Worm (Caenorhabditis elegans): ENCODE data around the gene T02D1.8.
A peak's percentile ranks its signal among the peaks of the same experiment; 100 is the strongest.

The T02D1.8 gene

ce11 chrIV:17426970-17427369 is 39.7 kb upstream of the T02D1.8 start:
- TF ChIP-seq Y116A8C.19 (tag; optimal IDR thresholded peaks at IDR 0.05; ENCODE audit: borderline replicate concordance): no peak
- no peak for TF ChIP-seq ets-5 (GFP tag; IDR thresholded peaks at IDR 0.05)
- peak; percentile 37 for TF ChIP-seq nhr-71 (tag; optimal IDR thresholded peaks at IDR 0.05)
- no peak for TF ChIP-seq lin-15B (tag; optimal IDR thresholded peaks at IDR 0.05)
- no peak for TF ChIP-seq aha-1 (tag; optimal IDR thresholded peaks at IDR 0.05)
- TF ChIP-seq lin-14 (GFP tag; optimal IDR thresholded peaks at IDR 0.05): peak; percentile 85
- TF ChIP-seq nhr-47 (tag; optimal IDR thresholded peaks at IDR 0.05): peak; percentile 6
- TF ChIP-seq fkh-10 (GFP tag; optimal IDR thresholded peaks at IDR 0.05): no peak
- TF ChIP-seq sup-37 (GFP tag; optimal IDR thresholded peaks at IDR 0.05): no peak
- no peak for TF ChIP-seq nhr-20 (tag; optimal IDR thresholded peaks at IDR 0.05)
- peak; percentile 9 for TF ChIP-seq zag-1 (tag; optimal IDR thresholded peaks at IDR 0.05)
- no peak for TF ChIP-seq C16A3.4 (tag; optimal IDR thresholded peaks at IDR 0.05)
- TF ChIP-seq dsc-1 (tag; optimal IDR thresholded peaks at IDR 0.05): no peak
- peak; percentile 27; the same call in 1 of the 2 replicates for TF ChIP-seq nhr-19 (GFP tag; conservative IDR thresholded peaks at IDR 0.05)
- TF ChIP-seq ztf-11 (tag; optimal IDR thresholded peaks at IDR 0.05): no peak
- no peak for TF ChIP-seq C34B4.2 (tag; optimal IDR thresholded peaks at IDR 0.05)
- peak; percentile 28 for TF ChIP-seq mep-1 (tag; optimal IDR thresholded peaks at IDR 0.05)
- no peak for TF ChIP-seq C04F5.9 (tag; optimal IDR thresholded peaks at IDR 0.05)
- TF ChIP-seq sptf-1 (tag; optimal IDR thresholded peaks at IDR 0.05): no peak
- no peak for TF ChIP-seq egl-13 (tag; optimal IDR thresholded peaks at IDR 0.05)
- TF ChIP-seq ceh-90 (tag; optimal IDR thresholded peaks at IDR 0.05): no peak
- no peak for TF ChIP-seq nhr-12 (tag; optimal IDR thresholded peaks at IDR 0.05)
- TF ChIP-seq dpl-1 (GFP tag; optimal IDR thresholded peaks at IDR 0.05): no peak
- no peak for TF ChIP-seq xbp-1 (tag; optimal IDR thresholded peaks at IDR 0.05)
- TF ChIP-seq grh-1 (GFP tag; IDR thresholded peaks at IDR 0.05): no peak
- TF ChIP-seq unc-30 (tag; optimal IDR thresholded peaks at IDR 0.05): no peak
- TF ChIP-seq pax-3 (tag; optimal IDR thresholded peaks at IDR 0.05): no peak
- no peak for TF ChIP-seq ces-1 (GFP tag; optimal IDR thresholded peaks at IDR 0.05)
- no peak for TF ChIP-seq fkh-4 (tag; optimal IDR thresholded peaks at IDR 0.05; ENCODE audit: borderline replicate concordance)
- TF ChIP-seq sox-4 (tag; optimal IDR thresholded peaks at IDR 0.05): no peak
- no peak for TF ChIP-seq pag-3 (tag; optimal IDR thresholded peaks at IDR 0.05; ENCODE audit: borderline replicate concordance, insufficient read depth)
- no peak for TF ChIP-seq fos-1 (tag; optimal IDR thresholded peaks at IDR 0.05)
- TF ChIP-seq elt-3 (tag; optimal IDR thresholded peaks at IDR 0.05): no peak
- no peak for TF ChIP-seq egl-27 (tag; optimal IDR thresholded peaks at IDR 0.05)
- no peak for TF ChIP-seq lin-39 (tag; optimal IDR thresholded peaks at IDR 0.05)
- no peak for TF ChIP-seq aly-2 (tag; optimal IDR thresholded peaks at IDR 0.05)
- TF ChIP-seq ceh-63 (GFP tag; optimal IDR thresholded peaks at IDR 0.05): no peak
- TF ChIP-seq ceh-88 (GFP tag; IDR thresholded peaks at IDR 0.05): no peak
- no peak for TF ChIP-seq ama-1 (optimal IDR thresholded peaks at IDR 0.05)
- TF ChIP-seq efl-3 (GFP tag; optimal IDR thresholded peaks at IDR 0.05): no peak
- TF ChIP-seq nhr-11 (tag; optimal IDR thresholded peaks at IDR 0.05): no peak
- no peak for TF ChIP-seq hpl-2 (GFP tag; optimal IDR thresholded peaks at IDR 0.05)
- no peak for TF ChIP-seq tbx-2 (tag; optimal IDR thresholded peaks at IDR 0.05)
- TF ChIP-seq nhr-85 (tag): no peak
- TF ChIP-seq isw-1 (GFP tag; IDR thresholded peaks at IDR 0.05): no peak
- TF ChIP-seq F16B12.6 (tag; optimal IDR thresholded peaks at IDR 0.05): no peak
- TF ChIP-seq efl-1 (optimal IDR thresholded peaks at IDR 0.05): peak; percentile 30 to 45
- no peak for TF ChIP-seq efl-1 (GFP tag; optimal IDR thresholded peaks at IDR 0.05 in 1 of 2)
- no peak for TF ChIP-seq hlh-17 (GFP tag; optimal IDR thresholded peaks at IDR 0.05; ENCODE audit: borderline replicate concordance)
- no peak for TF ChIP-seq vab-15 (tag; optimal IDR thresholded peaks at IDR 0.05)
- peak; percentile 35 for TF ChIP-seq fkh-8 (tag; optimal IDR thresholded peaks at IDR 0.05)
- no peak for TF ChIP-seq rnt-1 (tag; optimal IDR thresholded peaks at IDR 0.05)
- no peak for TF ChIP-seq nhr-28 (tag; optimal IDR thresholded peaks at IDR 0.05)
- TF ChIP-seq skn-1 (tag; optimal IDR thresholded peaks at IDR 0.05): no peak
- TF ChIP-seq snu-23 (GFP tag; optimal IDR thresholded peaks at IDR 0.05): peak; percentile 27
